Worm (Caenorhabditis elegans) whole organism, mixed stage, embryonic: ENCODE results near the gene ccep-135.

ENCODE experiments used
- blmp-1 ChIP-seq: fragments of 150-350 bp; optimal IDR thresholded peaks from 2 replicates; lab custom pipeline; 2014; ENCODE audit warnings: missing biosample characterization, missing genetic modification characterization
- ceh-83 ChIP-seq: fragments of 200-800 bp; sonication (Bioruptor generic); optimal IDR thresholded peaks from 2 replicates; lab custom pipeline; 2018; ENCODE audit warnings: mild to moderate bottlenecking, missing genetic modification characterization, missing compliant biosample characterization
- hlh-1 ChIP-seq: fragments of 150-350 bp; optimal IDR thresholded peaks from 2 replicates; lab custom pipeline; 2014; ENCODE audit warnings: missing biosample characterization, missing genetic modification reagents, missing genetic modification characterization
- lin-32 ChIP-seq: fragments of 200-800 bp; sonication (Bioruptor generic); optimal IDR thresholded peaks from 2 replicates; lab custom pipeline; 2018; ENCODE audit warnings: mild to moderate bottlenecking, missing genetic modification characterization, missing compliant biosample characterization
- mep-1 ChIP-seq: fragments of 150-350 bp; optimal IDR thresholded peaks from 2 replicates; lab custom pipeline; 2017; ENCODE audit warnings: missing biosample characterization, missing genetic modification reagents, missing genetic modification characterization, inconsistent platforms
- pha-4 ChIP-seq: fragments of 150-350 bp; optimal IDR thresholded peaks from 2 replicates; lab custom pipeline; 2018; ENCODE audit warnings: missing biosample characterization, missing genetic modification reagents, missing genetic modification characterization
- snpc-4 ChIP-seq: fragments of 150-350 bp; optimal IDR thresholded peaks from 2 replicates; lab custom pipeline; 2014; ENCODE audit warnings: missing biosample characterization, missing genetic modification characterization
- sptf-1 ChIP-seq: sonication (generic microtip); optimal IDR thresholded peaks from 2 replicates; lab custom pipeline; 2017; ENCODE audit warnings: mild to moderate bottlenecking, missing genetic modification characterization, moderate library complexity, missing compliant biosample characterization
- unc-120 ChIP-seq: sonication (generic microtip); optimal IDR thresholded peaks from 2 replicates; lab custom pipeline; 2017; ENCODE audit warnings: missing genetic modification characterization, missing compliant biosample characterization; ENCODE audit not compliant: poor library complexity, severe bottlenecking
- unc-62 ChIP-seq: fragments of 150-350 bp; optimal IDR thresholded peaks from 2 replicates; lab custom pipeline; 2014; ENCODE audit warnings: missing biosample characterization, missing genetic modification reagents, missing genetic modification characterization

- no peak for TF ChIP-seq blmp-1 (tag; lab: Kevin White, UChicago)
- no peak for TF ChIP-seq lin-32 (GFP tag; lab: Kevin White, UChicago)
- TF ChIP-seq unc-62: no peak
- TF ChIP-seq hlh-1: no peak
- TF ChIP-seq ceh-83 (GFP tag; lab: Kevin White, UChicago): no peak
- TF ChIP-seq snpc-4 (tag; lab: Kevin White, UChicago): no peak
- TF ChIP-seq pha-4 (tag; lab: Kevin White, UChicago): no peak
- no peak for TF ChIP-seq sptf-1 (tag; lab: Kevin White, UChicago)
- no peak for TF ChIP-seq mep-1 (tag; lab: Kevin White, UChicago)
- no peak for TF ChIP-seq unc-120 (tag; lab: Kevin White, UChicago)
Observed at ce11 chrIII:3103905-3104360, 12.3 kb downstream of the ccep-135 start, which contains the start of gene Y53G8B.2.
